Fruit fly (Drosophila melanogaster) whole organism, adult: Measurements from ENCODE around the gene CG42504.

Experiments
- CG11617 ChIP-seq: fragments of 200-800 bp; sonication (Bioruptor generic); optimal IDR thresholded peaks from 2 replicates; lab custom pipeline; 2017; ENCODE audit warnings: mild to moderate bottlenecking, missing biosample characterization, missing genetic modification reagents, missing genetic modification characterization
- CG12768 ChIP-seq: fragments of 200-800 bp; sonication (Bioruptor generic); optimal IDR thresholded peaks from 2 replicates; lab custom pipeline; 2017; ENCODE audit warnings: missing biosample characterization, missing genetic modification characterization, mild to moderate bottlenecking, moderate library complexity, missing genetic modification reagents
- CG14711 ChIP-seq: fragments of 200-800 bp; sonication (Bioruptor generic); optimal IDR thresholded peaks from 2 replicates; lab custom pipeline; 2018; ENCODE audit warnings: missing biosample characterization, mild to moderate bottlenecking, missing genetic modification characterization, moderate library complexity
- CG1620 ChIP-seq: fragments of 200-800 bp; sonication (Bioruptor generic); optimal IDR thresholded peaks from 2 replicates; lab custom pipeline; 2016; ENCODE audit warnings: missing biosample characterization, missing genetic modification characterization
- CG33017 ChIP-seq: fragments of 200-800 bp; sonication (Bioruptor generic); optimal IDR thresholded peaks from 2 replicates; lab custom pipeline; 2018; ENCODE audit warnings: missing biosample characterization, mild to moderate bottlenecking, missing genetic modification characterization, moderate library complexity
- CG5204 ChIP-seq: fragments of 200-800 bp; sonication (Bioruptor generic); optimal IDR thresholded peaks from 2 replicates; lab custom pipeline; 2016; ENCODE audit warnings: missing biosample characterization, missing genetic modification characterization
- CG7045 ChIP-seq: fragments of 200-800 bp; sonication (Bioruptor generic); optimal IDR thresholded peaks from 2 replicates; lab custom pipeline; 2017; ENCODE audit warnings: missing biosample characterization, mild to moderate bottlenecking, missing genetic modification characterization
- CG7101 ChIP-seq: fragments of 200-800 bp; sonication (Bioruptor generic); optimal IDR thresholded peaks from 2 replicates; lab custom pipeline; 2018; ENCODE audit warnings: missing biosample characterization, mild to moderate bottlenecking, missing genetic modification characterization, moderate library complexity
- Clk ChIP-seq: fragments of 200-800 bp; sonication (Bioruptor generic); optimal IDR thresholded peaks from 2 replicates; lab custom pipeline; 2017; ENCODE audit warnings: missing biosample characterization, missing genetic modification characterization
- Crg-1 ChIP-seq: fragments of 200-800 bp; sonication (Bioruptor generic); optimal IDR thresholded peaks from 2 replicates; lab custom pipeline; 2016; ENCODE audit warnings: missing biosample characterization, missing genetic modification characterization
- Hr96 ChIP-seq: fragments of 200-800 bp; sonication (Bioruptor generic); optimal IDR thresholded peaks from 2 replicates; lab custom pipeline; 2016; ENCODE audit warnings: missing biosample characterization, missing genetic modification characterization
- Mnt ChIP-seq: fragments of 200-800 bp; sonication (Bioruptor generic); optimal IDR thresholded peaks from 2 replicates; lab custom pipeline; 2016; ENCODE audit warnings: missing biosample characterization, mild to moderate bottlenecking, missing genetic modification characterization
- bab1 ChIP-seq: fragments of 200-800 bp; sonication (Bioruptor generic); optimal IDR thresholded peaks from 3 replicates; lab custom pipeline; 2019; ENCODE audit warnings: missing biosample characterization, mild to moderate bottlenecking, missing genetic modification characterization, moderate library complexity
- cic ChIP-seq: fragments of 200-800 bp; sonication (Bioruptor generic); optimal IDR thresholded peaks from 2 replicates; lab custom pipeline; 2017; ENCODE audit warnings: missing biosample characterization, mild to moderate bottlenecking, missing genetic modification characterization, moderate library complexity
- cnc ChIP-seq, 2 experiments: fragments of >200 bp; optimal IDR thresholded peaks; 2 replicates each; lab custom pipeline; 2017
- kay ChIP-seq: fragments of 200-800 bp; sonication (Bioruptor generic); peaks from one replicate; lab custom pipeline; 2016; ENCODE audit warnings: missing biosample characterization, missing genetic modification characterization, borderline replicate concordance
- ovo ChIP-seq: fragments of 200-800 bp; sonication (Bioruptor generic); optimal IDR thresholded peaks from 2 replicates; lab custom pipeline; 2016; ENCODE audit warnings: missing biosample characterization, missing genetic modification characterization
- pad ChIP-seq: fragments of 200-800 bp; sonication (Bioruptor generic); optimal IDR thresholded peaks from 3 replicates; lab custom pipeline; 2017; ENCODE audit warnings: missing biosample characterization, missing genetic modification characterization, mild to moderate bottlenecking, moderate library complexity, missing genetic modification reagents
- tj ChIP-seq: fragments of 200-800 bp; sonication (Bioruptor generic); optimal IDR thresholded peaks from 3 replicates; lab custom pipeline; 2017; ENCODE audit warnings: missing biosample characterization, mild to moderate bottlenecking, missing genetic modification characterization, moderate library complexity
- toe ChIP-seq: fragments of 200-800 bp; sonication (Bioruptor generic); optimal IDR thresholded peaks from 2 replicates; lab custom pipeline; 2016; ENCODE audit warnings: missing biosample characterization, missing genetic modification characterization

Gene CG42504

dm6 chr3R:12031657-12032056 lies at the start of gene CG42504, which contains the start of the genes CG31358 and CG42505:
CG42504 (minus strand) TSS chr3R:12031757.
CG31358 (minus strand) TSS chr3R:12031757.
CG42505 (minus strand) TSS chr3R:12031757.
- TF ChIP-seq bab1 (no peak), tj (GFP tag; lab: Kevin White, UChicago) (no peak), pad (GFP tag; lab: Kevin White, UChicago) (no peak), Mnt (GFP tag; lab: Kevin White, UChicago) (no peak), CG11617 (GFP tag; lab: Kevin White, UChicago) (no peak), cnc (optimal IDR thresholded peaks at IDR 0.05; lab: Kevin White, UChicago) (no peak), Clk (no peak), CG7101 (tag; lab: Kevin White, UChicago) (no peak), CG1620 (GFP tag; lab: Kevin White, UChicago) (no peak)

- no peak for TF ChIP-seq CG12768
- TF ChIP-seq tj (GFP tag; lab: Kevin White, UChicago), result no peak
- no peak for TF ChIP-seq CG7045
- no peak for TF ChIP-seq cic
- no peak for TF ChIP-seq Clk
- TF ChIP-seq Hr96 (GFP tag; lab: Kevin White, UChicago), result no peak
- no peak for TF ChIP-seq Mnt (GFP tag; lab: Kevin White, UChicago)
- TF ChIP-seq CG1620 (GFP tag; lab: Kevin White, UChicago), result no peak
- no peak for TF ChIP-seq ovo (GFP tag; lab: Kevin White, UChicago)
- no peak for TF ChIP-seq CG14711 (tag; lab: Kevin White, UChicago)
- no peak for TF ChIP-seq pad (GFP tag; lab: Kevin White, UChicago)
- TF ChIP-seq cnc (optimal IDR thresholded peaks at IDR 0.05; lab: Kevin White, UChicago), result no peak
- TF ChIP-seq bab1, result no peak
Observed at dm6 chr3R:12080370-12080968, 48.9 kb upstream of the CG42504 start.

DNA sequence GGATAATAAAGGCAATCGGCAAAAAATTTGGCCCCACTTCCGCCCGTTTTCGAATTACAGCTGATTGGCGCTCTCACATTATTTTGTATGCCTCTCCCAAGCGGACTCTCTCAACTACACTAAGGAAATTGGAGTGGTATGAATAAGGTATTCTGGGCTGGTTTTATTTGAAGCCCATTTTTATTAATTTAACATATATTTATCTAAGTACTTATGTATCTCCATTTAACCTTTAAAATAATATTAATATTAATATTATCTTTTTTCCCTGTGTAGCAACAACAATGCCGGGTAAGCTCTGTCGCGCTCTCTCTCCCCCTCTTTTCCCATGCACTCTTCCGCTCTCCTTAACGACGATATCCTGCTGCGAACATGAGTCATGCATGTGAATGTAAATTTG lies 47.4 kb upstream of the CG42504 start:
- TF ChIP-seq toe (GFP tag; lab: Kevin White, UChicago) (peak; percentile 11), pad (GFP tag; lab: Kevin White, UChicago) (peak; percentile 18), bab1 (no peak), kay (GFP tag; lab: Kevin White, UChicago) (peak; percentile 31), Mnt (GFP tag; lab: Kevin White, UChicago) (no peak), cic (no peak), Clk (peak; percentile 66), CG7045 (peak; percentile 78), CG11617 (GFP tag; lab: Kevin White, UChicago) (peak; percentile 15), CG7101 (tag; lab: Kevin White, UChicago) (peak; percentile 69), Crg-1 (GFP tag; lab: Kevin White, UChicago) (no peak), cnc (optimal IDR thresholded peaks at IDR 0.05; lab: Kevin White, UChicago) (no peak), CG5204 (GFP tag; lab: Kevin White, UChicago) (peak; percentile 23), CG12768 (peak; percentile 64), CG33017 (peak; percentile 84), CG1620 (GFP tag; lab: Kevin White, UChicago) (no peak), Hr96 (GFP tag; lab: Kevin White, UChicago) (no peak), CG14711 (tag; lab: Kevin White, UChicago) (peak; percentile 71), tj (GFP tag; lab: Kevin White, UChicago) (no peak), ovo (GFP tag; lab: Kevin White, UChicago) (no peak)

- TF ChIP-seq tj (GFP tag; lab: Kevin White, UChicago) (no peak), Crg-1 (GFP tag; lab: Kevin White, UChicago) (no peak), Hr96 (GFP tag; lab: Kevin White, UChicago) (no peak), CG7101 (tag; lab: Kevin White, UChicago) (no peak), CG14711 (tag; lab: Kevin White, UChicago) (no peak), kay (GFP tag; lab: Kevin White, UChicago) (no peak), CG1620 (GFP tag; lab: Kevin White, UChicago) (no peak), CG33017 (no peak), CG11617 (GFP tag; lab: Kevin White, UChicago) (no peak), CG12768 (no peak), Mnt (GFP tag; lab: Kevin White, UChicago) (no peak), CG7045 (no peak), CG5204 (GFP tag; lab: Kevin White, UChicago) (no peak), Clk (no peak), ovo (GFP tag; lab: Kevin White, UChicago) (no peak)
Observed at dm6 chr3R:12062844-12063243, 31.3 kb upstream of the CG42504 start, which contains the start of gene CG14740. CG14740 (minus strand) TSS chr3R:12062944.

DNA sequence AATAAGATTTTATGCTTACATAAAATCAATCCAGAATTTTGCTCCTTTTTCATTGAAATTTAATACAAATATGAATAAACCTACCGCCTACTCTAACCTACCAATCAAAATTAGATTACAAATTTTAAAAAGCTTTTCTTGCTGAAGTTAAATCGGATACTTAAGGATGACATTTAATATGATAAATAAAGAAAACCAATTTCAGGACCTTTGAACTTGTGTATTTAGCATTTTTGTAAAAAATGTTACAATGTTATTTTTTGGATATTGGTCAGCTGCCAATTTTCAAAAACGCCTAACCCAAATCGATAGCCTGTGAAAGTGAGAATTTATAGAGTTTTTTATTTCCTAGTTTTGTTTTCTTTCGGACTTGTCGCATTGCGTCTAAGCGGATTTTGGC lies 17.6 kb upstream of the CG42504 start, which contains the start of gene CG14739:
CG14739 (minus strand) TSS at position 101 of the 400 bp plus-strand sequence.
- TF ChIP-seq CG14711 (tag; lab: Kevin White, UChicago), result no peak
- TF ChIP-seq CG1620 (GFP tag; lab: Kevin White, UChicago), result no peak
- TF ChIP-seq CG7101 (tag; lab: Kevin White, UChicago), result no peak
- no peak for TF ChIP-seq Clk
- TF ChIP-seq Crg-1 (GFP tag; lab: Kevin White, UChicago), result no peak
- no peak for TF ChIP-seq CG11617 (GFP tag; lab: Kevin White, UChicago)
- no peak for TF ChIP-seq pad (GFP tag; lab: Kevin White, UChicago)
- TF ChIP-seq Hr96 (GFP tag; lab: Kevin White, UChicago), result no peak
- TF ChIP-seq tj (GFP tag; lab: Kevin White, UChicago), result no peak
- TF ChIP-seq cnc (optimal IDR thresholded peaks at IDR 0.05; lab: Kevin White, UChicago), result no peak
- no peak for TF ChIP-seq cic
- TF ChIP-seq bab1, result no peak
- TF ChIP-seq CG33017, result no peak
- no peak for TF ChIP-seq ovo (GFP tag; lab: Kevin White, UChicago)
- TF ChIP-seq kay (GFP tag; lab: Kevin White, UChicago), result no peak
- TF ChIP-seq CG12768, result no peak

DNA sequence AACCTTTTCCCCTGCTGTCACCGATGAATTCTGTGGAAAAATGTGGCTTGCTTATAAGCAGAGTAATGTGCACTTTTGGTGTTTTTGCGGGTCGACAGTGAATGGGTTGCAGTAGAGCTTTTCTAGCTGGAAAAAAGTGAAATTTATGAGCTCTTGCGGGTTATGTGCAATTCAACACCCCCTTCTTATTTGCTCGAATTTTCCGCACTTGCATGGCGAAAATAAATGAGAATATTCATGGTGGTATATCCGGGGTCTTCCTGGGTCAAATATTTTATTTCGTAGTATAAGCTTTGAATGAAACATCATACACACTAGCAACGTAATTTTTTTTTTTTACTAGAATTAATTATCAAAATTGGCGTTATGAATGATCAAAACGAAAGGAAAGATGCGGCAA lies 8.7 kb upstream of the CG42504 start, which contains the start of gene CG14736:
CG14736 (plus strand) TSS at position 301 of the 400 bp plus-strand sequence.
- TF ChIP-seq toe (GFP tag; lab: Kevin White, UChicago) (no peak), ovo (GFP tag; lab: Kevin White, UChicago) (no peak), Mnt (GFP tag; lab: Kevin White, UChicago) (no peak), pad (GFP tag; lab: Kevin White, UChicago) (no peak), Hr96 (GFP tag; lab: Kevin White, UChicago) (no peak), Crg-1 (GFP tag; lab: Kevin White, UChicago) (no peak), Clk (no peak), cnc (optimal IDR thresholded peaks at IDR 0.05; lab: Kevin White, UChicago) (no peak), CG14711 (tag; lab: Kevin White, UChicago) (no peak), CG33017 (no peak), cic (no peak), CG12768 (no peak), bab1 (no peak), CG11617 (GFP tag; lab: Kevin White, UChicago) (no peak), kay (GFP tag; lab: Kevin White, UChicago) (no peak), CG7101 (tag; lab: Kevin White, UChicago) (no peak), CG7045 (no peak), CG5204 (GFP tag; lab: Kevin White, UChicago) (no peak), tj (GFP tag; lab: Kevin White, UChicago) (no peak), CG1620 (GFP tag; lab: Kevin White, UChicago) (no peak)
